Fruit fly (Drosophila melanogaster) whole organism, prepupa: Measurements from ENCODE around the gene Pgant6.

ENCODE experiments used
- CG11762 ChIP-seq: fragments of 200-800 bp; sonication (Bioruptor generic); optimal IDR thresholded peaks from 3 replicates; lab custom pipeline; 2016; ENCODE audit warnings: missing biosample characterization, missing genetic modification characterization; ENCODE audit not compliant: insufficient read depth
- CG15336 ChIP-seq: fragments of 200-800 bp; sonication (Bioruptor generic); IDR thresholded peaks from 2 replicates; pipeline ENCODE4 v1.3.6; 2022; ENCODE audit warnings: missing biosample characterization, missing genetic modification characterization
- CG16779 ChIP-seq: fragments of 200-800 bp; sonication (Bioruptor generic); optimal IDR thresholded peaks from 3 replicates; lab custom pipeline; 2017; ENCODE audit warnings: missing biosample characterization, mild to moderate bottlenecking, missing genetic modification characterization
- CG32006 ChIP-seq: fragments of 200-800 bp; sonication (Bioruptor generic); optimal IDR thresholded peaks from 3 replicates; lab custom pipeline; 2017; ENCODE audit warnings: missing biosample characterization, mild to moderate bottlenecking, missing genetic modification characterization
- CG34406 ChIP-seq: fragments of 200-800 bp; sonication (Bioruptor generic); optimal IDR thresholded peaks from 3 replicates; lab custom pipeline; 2016; ENCODE audit warnings: missing biosample characterization, missing genetic modification characterization
- Gug ChIP-seq: fragments of 200-800 bp; sonication (Bioruptor generic); IDR thresholded peaks from 2 replicates; pipeline ENCODE4 v1.3.6; 2022; ENCODE audit warnings: missing biosample characterization, missing genetic modification characterization
- Hr39 ChIP-seq: fragments of 200-800 bp; sonication (Bioruptor generic); optimal IDR thresholded peaks from 2 replicates; lab custom pipeline; 2016; ENCODE audit warnings: missing biosample characterization, missing genetic modification characterization
- Hr4 ChIP-seq: fragments of 200-800 bp; sonication (Bioruptor generic); optimal IDR thresholded peaks from 3 replicates; lab custom pipeline; 2016; ENCODE audit warnings: missing biosample characterization, missing genetic modification characterization
- Lpt ChIP-seq: fragments of 200-800 bp; sonication (Bioruptor generic); optimal IDR thresholded peaks from 3 replicates; lab custom pipeline; 2016; ENCODE audit warnings: missing biosample characterization, missing genetic modification characterization
- cyc ChIP-seq: fragments of 200-800 bp; sonication (Bioruptor generic); optimal IDR thresholded peaks from 3 replicates; lab custom pipeline; 2016; ENCODE audit warnings: missing biosample characterization, missing genetic modification characterization
- dsx ChIP-seq: fragments of 200-800 bp; optimal IDR thresholded peaks from 3 replicates; lab custom pipeline; 2019; ENCODE audit warnings: missing biosample characterization, mild to moderate bottlenecking, missing genetic modification characterization, moderate library complexity; ENCODE audit not compliant: poor library complexity, severe bottlenecking
- eg ChIP-seq: fragments of 200-800 bp; sonication (Bioruptor generic); IDR thresholded peaks from 3 replicates; pipeline ENCODE4 v1.3.6; 2022; ENCODE audit warnings: missing biosample characterization, missing genetic modification characterization
- net ChIP-seq: fragments of 200-800 bp; sonication (Bioruptor generic); optimal IDR thresholded peaks from 3 replicates; lab custom pipeline; 2016; ENCODE audit warnings: missing biosample characterization, missing genetic modification characterization
- topi ChIP-seq: fragments of 200-800 bp; sonication (Bioruptor generic); optimal IDR thresholded peaks from 3 replicates; lab custom pipeline; 2016; ENCODE audit warnings: missing biosample characterization, missing genetic modification characterization

dm6 chr3L:2802085-2802484 is 20.0 kb downstream of the Pgant6 start:
- TF ChIP-seq topi (GFP tag; lab: Kevin White, UChicago), result peak; percentile 64
- peak; percentile 80 for TF ChIP-seq Gug (GFP tag; lab: Robert Waterston, UW)
- peak; percentile 85 for TF ChIP-seq CG15336 (GFP tag; lab: Robert Waterston, UW)
- peak; percentile 80 for TF ChIP-seq Lpt
- TF ChIP-seq cyc (GFP tag; lab: Kevin White, UChicago), result peak; percentile 62
- TF ChIP-seq CG32006, result peak; percentile 94
- TF ChIP-seq CG11762 (GFP tag; lab: Kevin White, UChicago), result peak; percentile 47
- peak; percentile 67 for TF ChIP-seq net (GFP tag; lab: Kevin White, UChicago)
- peak; percentile 90 for TF ChIP-seq eg (GFP tag; lab: Robert Waterston, UW)
- peak; percentile 74 for TF ChIP-seq Hr39
- TF ChIP-seq dsx, result no peak
- peak; percentile 4 for TF ChIP-seq CG16779 (tag; lab: Kevin White, UChicago)
- TF ChIP-seq CG34406 (GFP tag; lab: Kevin White, UChicago), result peak; percentile 30
- TF ChIP-seq Hr4 (GFP tag; lab: Kevin White, UChicago), result peak; percentile 92
